Worm (Caenorhabditis elegans): ENCODE measurements around the gene mrpl-11.

DNA sequence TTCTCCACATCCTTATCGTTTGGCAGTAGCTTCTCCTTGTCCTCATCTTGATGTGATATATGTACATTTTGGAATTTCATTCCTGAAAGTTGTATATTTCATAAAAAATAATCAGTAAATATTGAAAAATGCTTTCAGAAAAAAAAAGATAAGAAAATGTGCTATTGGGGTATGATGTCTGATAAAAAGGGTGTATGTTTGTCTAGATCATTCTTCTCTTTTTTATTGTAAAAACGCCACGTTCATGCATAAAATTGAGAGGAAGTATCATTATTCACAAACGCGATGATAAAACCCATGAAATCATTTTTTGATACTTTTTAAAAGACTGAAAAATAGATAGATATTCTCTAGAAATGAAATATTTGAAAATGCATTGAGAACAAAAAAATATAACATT lies 31.2 kb downstream of the mrpl-11 start:
- TF ChIP-seq W03F9.2 (tag; optimal IDR thresholded peaks at IDR 0.05) (no peak), him-1 (tag; optimal IDR thresholded peaks at IDR 0.05) (no peak), dao-5 (tag; optimal IDR thresholded peaks at IDR 0.05) (no peak)

Data from whole organism, L4/young adult.